Fruit fly (Drosophila melanogaster): Measurements from ENCODE around the gene Csas.

The Csas gene

dm6 chr3L:20005033-20005782, 16.4 kb upstream of the Csas start, which contains the start of gene kug:
Gene kug (plus strand): TSS chr3L:20005301.
- TF ChIP-seq EcR (GFP tag; optimal IDR thresholded peaks at IDR 0.05), result peak; percentile 42
- no peak for TF ChIP-seq CG32121 (GFP tag; IDR thresholded peaks at IDR 0.05)

- TF ChIP-seq rn (GFP tag; IDR thresholded peaks at IDR 0.05), result no peak
- no peak for TF ChIP-seq Pif1A (GFP tag; optimal IDR thresholded peaks at IDR 0.05)
These were observed 15.7 kb upstream of the Csas start for dm6 chr3L:20004442-20004869.

- TF ChIP-seq CG14655 (GFP tag; optimal IDR thresholded peaks at IDR 0.05) (no peak), CG10348 (GFP tag; IDR thresholded peaks at IDR 0.05) (no peak), CG34367 (tag; optimal IDR thresholded peaks at IDR 0.05) (no peak), CG13204 (GFP tag; optimal IDR thresholded peaks at IDR 0.05) (no peak), rn (GFP tag; IDR thresholded peaks at IDR 0.05) (no peak), CG32121 (GFP tag; IDR thresholded peaks at IDR 0.05) (no peak), CG4496 (GFP tag; IDR thresholded peaks at IDR 0.05) (0 out of 3 replicates have a peak, but pooled peaks have one; percentile 4)
These were observed 14.4 kb upstream of the Csas start for dm6 chr3L:20003235-20003493.

dm6 chr3L:20002482-20003234, 13.9 kb upstream of the Csas start, which contains the start of gene CG7668:
Gene CG7668 (plus strand): TSS chr3L:20002736.
- TF ChIP-seq CG10348 (GFP tag; IDR thresholded peaks at IDR 0.05) (0 out of 2 replicates have a peak, but pooled peaks have one; percentile 20), EcR (GFP tag; optimal IDR thresholded peaks at IDR 0.05) (no peak), CG8301 (tag; optimal IDR thresholded peaks at IDR 0.05) (peak; percentile 87), D1 (tag; optimal IDR thresholded peaks at IDR 0.05) (peak; percentile 81), CG8159 (tag; optimal IDR thresholded peaks at IDR 0.05) (peak; percentile 92), CG4496 (GFP tag; IDR thresholded peaks at IDR 0.05) (peak; percentile 96), CG12605 (GFP tag; IDR thresholded peaks at IDR 0.05) (peak; percentile 89), CG9948 (tag; optimal IDR thresholded peaks at IDR 0.05) (peak; percentile 86), CG15710 (tag; optimal IDR thresholded peaks at IDR 0.05) (peak; percentile 92), Pif1A (GFP tag; optimal IDR thresholded peaks at IDR 0.05) (peak; percentile 89), CG34367 (tag; optimal IDR thresholded peaks at IDR 0.05) (peak; percentile 83), CG14655 (GFP tag; optimal IDR thresholded peaks at IDR 0.05) (peak; percentile 89), Pif1B (GFP tag; optimal IDR thresholded peaks at IDR 0.05) (peak; percentile 80), fd96Ca (GFP tag; IDR thresholded peaks at IDR 0.05) (no peak), CG32121 (GFP tag; IDR thresholded peaks at IDR 0.05) (peak; percentile 90), CG13204 (GFP tag; optimal IDR thresholded peaks at IDR 0.05) (no peak), Ets98B (GFP tag; IDR thresholded peaks at IDR 0.05) (peak; percentile 93), gl (tag; optimal IDR thresholded peaks at IDR 0.05) (peak; percentile 83), Snoo (tag; optimal IDR thresholded peaks at IDR 0.05) (peak; percentile 91), rn (GFP tag; IDR thresholded peaks at IDR 0.05) (no peak; the same call in 1 of the 2 replicates), CG17806 (tag; optimal IDR thresholded peaks at IDR 0.05) (peak; percentile 92)

dm6 chr3L:20000878-20001640, 12.3 kb upstream of the Csas start:
- TF ChIP-seq CG12605 (GFP tag; IDR thresholded peaks at IDR 0.05) (no peak), CG15710 (tag; optimal IDR thresholded peaks at IDR 0.05) (no peak), CG34367 (tag; optimal IDR thresholded peaks at IDR 0.05) (no peak)

- TF ChIP-seq CG13204 (GFP tag; optimal IDR thresholded peaks at IDR 0.05) (no peak), EcR (GFP tag; optimal IDR thresholded peaks at IDR 0.05) (no peak), rn (GFP tag; IDR thresholded peaks at IDR 0.05) (no peak), CG4496 (GFP tag; IDR thresholded peaks at IDR 0.05) (no peak)
These were observed 11.4 kb upstream of the Csas start, which contains the start of the genes Tom20 and Gabat for dm6 chr3L:20000081-20000736. Gene Tom20 (plus strand): TSS chr3L:20000644. Gene Gabat (minus strand): TSS chr3L:20000686.

Data from whole organism, pupa.